Worm (Caenorhabditis elegans): ENCODE results near the gene daf-4.
A peak's percentile ranks its signal among the peaks of the same experiment; 100 is the strongest.
"Not testable (repeated sequence)": the region's sequence is repeated elsewhere in the genome, so short reads cannot be mapped to it uniquely, and the experiment has no call there.

daf-4 gene

DNA sequence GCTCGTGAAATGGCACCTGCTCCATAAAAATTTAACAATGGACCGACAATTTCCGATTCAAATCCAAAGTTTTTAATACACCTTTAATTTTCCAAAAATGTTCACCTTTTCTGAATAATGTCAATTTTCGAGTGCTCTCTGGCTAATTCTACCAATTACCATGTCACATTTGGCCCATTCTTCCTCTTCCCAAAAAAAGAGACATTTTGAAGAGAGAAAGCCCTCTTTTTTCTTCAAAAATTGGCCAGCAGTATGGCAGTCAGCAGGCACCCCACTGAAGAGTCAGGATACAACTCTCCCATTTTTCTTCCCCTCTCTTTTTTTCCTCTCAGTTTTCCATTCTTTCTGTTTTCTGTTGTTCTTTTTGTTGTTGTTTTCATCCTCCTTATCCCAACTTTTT, 9.6 kb downstream of the daf-4 start (continued):
- TF ChIP-seq set-16 (GFP tag; IDR thresholded peaks at IDR 0.05) (no peak), mxl-2 (GFP tag; conservative IDR thresholded peaks at IDR 0.05) (no peak), zag-1 (tag; optimal IDR thresholded peaks at IDR 0.05) (no peak), mes-2 (tag; optimal IDR thresholded peaks at IDR 0.05; ENCODE audit: poor library complexity, severe bottlenecking) (no peak), nhr-11 (tag; optimal IDR thresholded peaks at IDR 0.05) (no peak), Y5F2A.4 (GFP tag; optimal IDR thresholded peaks at IDR 0.05) (no peak), dmd-9 (GFP tag; IDR thresholded peaks at IDR 0.05) (no peak), mep-1 (tag; optimal IDR thresholded peaks at IDR 0.05) (no peak), attf-4 (tag; optimal IDR thresholded peaks at IDR 0.05) (no peak), nhr-111 (GFP tag; optimal IDR thresholded peaks at IDR 0.05) (no peak), saeg-2 (GFP tag; IDR thresholded peaks at IDR 0.05) (no peak), arid-1 (GFP tag; conservative IDR thresholded peaks at IDR 0.05) (no peak), nhr-237 (tag; optimal IDR thresholded peaks at IDR 0.05) (no peak), ceh-44 (GFP tag; IDR thresholded peaks at IDR 0.05) (no peak), unc-62 (GFP tag; optimal IDR thresholded peaks at IDR 0.05 in 1 of 2) (peak in 1 of 2 experiments; percentile 94), unc-62 (tag; optimal IDR thresholded peaks at IDR 0.05) (no peak), nhr-102 (tag; optimal IDR thresholded peaks at IDR 0.05) (no peak), F44E2.7 (GFP tag; IDR thresholded peaks at IDR 0.05) (no peak), lsy-2 (tag; optimal IDR thresholded peaks at IDR 0.05) (peak in 1 of 2 experiments; percentile 10), sdz-12 (GFP tag; optimal IDR thresholded peaks at IDR 0.05) (no peak), ZK337.2 (GFP tag; IDR thresholded peaks at IDR 0.05) (no peak), pha-4 (GFP tag; IDR thresholded peaks at IDR 0.05) (no peak), pha-4 (tag; optimal IDR thresholded peaks at IDR 0.05) (no peak), ceh-20 (GFP tag; IDR thresholded peaks at IDR 0.05) (no peak), zip-11 (GFP tag; IDR thresholded peaks at IDR 0.05) (no peak), nhr-77 (tag; optimal IDR thresholded peaks at IDR 0.05) (no peak), ceh-32 (tag; optimal IDR thresholded peaks at IDR 0.05; ENCODE audit: poor library complexity) (no peak), nhr-10 (tag; optimal IDR thresholded peaks at IDR 0.05) (no peak), lin-13 (GFP tag; optimal IDR thresholded peaks at IDR 0.05) (no peak), lim-7 (GFP tag; IDR thresholded peaks at IDR 0.05) (no peak), mdl-1 (tag; optimal IDR thresholded peaks at IDR 0.05) (no peak), rbr-2 (tag; optimal IDR thresholded peaks at IDR 0.05) (peak; percentile 5), daf-19 (GFP tag; conservative IDR thresholded peaks at IDR 0.05) (no peak), T26A8.4 (GFP tag; IDR thresholded peaks at IDR 0.05) (no peak), nhr-48 (tag; optimal IDR thresholded peaks at IDR 0.05) (no peak), zfp-2 (tag; optimal IDR thresholded peaks at IDR 0.05) (no peak), gei-8 (GFP tag; optimal IDR thresholded peaks at IDR 0.05) (no peak), dmd-8 (GFP tag; IDR thresholded peaks at IDR 0.05) (no peak), php-3 (GFP tag; IDR thresholded peaks at IDR 0.05) (no peak)

DNA sequence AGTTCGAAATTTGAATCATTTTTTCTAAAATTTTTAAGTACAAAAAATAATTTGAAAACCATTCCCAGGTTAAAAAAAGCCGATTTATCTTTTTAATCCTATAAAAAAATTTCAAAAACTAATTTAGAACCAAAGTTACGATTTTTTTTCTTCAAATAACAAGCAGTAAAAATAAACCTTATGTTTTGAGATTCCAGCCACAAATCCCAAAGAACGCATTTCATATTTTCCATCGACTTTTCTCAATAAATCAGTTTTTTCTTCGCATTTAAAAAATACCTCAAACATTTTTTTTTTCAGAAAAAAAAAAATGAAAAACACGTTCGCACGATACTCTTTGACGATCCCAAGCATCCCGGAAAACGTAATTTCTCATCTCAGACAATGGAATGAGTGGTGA, 10.2 kb downstream of the daf-4 start, which contains the start of gene ckk-1:
Gene ckk-1 (plus strand): TSS at position 301 of the 400 bp plus-strand sequence.
- TF ChIP-seq mdt-29 (GFP tag; IDR thresholded peaks at IDR 0.05) (no peak), lin-38 (GFP tag; IDR thresholded peaks at IDR 0.05) (no peak)

DNA sequence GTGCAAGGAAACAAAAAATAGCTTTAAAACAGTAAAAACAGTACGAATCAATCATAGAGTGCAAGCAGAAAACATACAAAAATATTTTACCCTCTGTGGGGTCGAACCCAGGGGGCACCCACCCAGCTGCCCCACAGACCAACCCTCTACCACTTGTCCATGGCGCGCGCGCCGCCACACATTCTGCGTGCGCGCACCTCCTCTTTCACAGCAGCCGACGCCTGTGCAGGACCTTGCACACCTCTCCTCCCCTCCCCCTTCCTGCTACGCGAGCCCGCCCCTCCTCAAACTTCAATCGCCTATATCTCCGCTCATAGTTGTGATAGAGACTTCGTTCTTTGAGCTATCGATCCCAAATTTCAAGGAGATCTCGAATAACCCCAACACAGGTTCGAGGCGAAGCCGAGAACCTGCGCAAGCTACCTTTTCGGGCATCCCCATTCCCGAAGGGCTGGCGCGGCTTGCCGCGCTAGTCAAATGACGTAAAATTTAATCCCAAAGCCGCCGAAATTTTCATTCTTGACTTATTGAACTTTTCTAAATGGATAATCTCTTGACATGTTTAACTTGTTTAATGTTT, 12.5 kb downstream of the daf-4 start:
- TF ChIP-seq saeg-2 (GFP tag; IDR thresholded peaks at IDR 0.05) (peak; percentile 75; the same call in 1 of the 2 replicates), vab-7 (GFP tag; IDR thresholded peaks at IDR 0.05) (peak; percentile 40; the same call in 1 of the 2 replicates), T26A8.4 (GFP tag; IDR thresholded peaks at IDR 0.05) (peak; percentile 81), lim-7 (GFP tag; IDR thresholded peaks at IDR 0.05) (peak; percentile 65), dmd-6 (GFP tag; IDR thresholded peaks at IDR 0.05) (peak; percentile 69), zip-11 (GFP tag; IDR thresholded peaks at IDR 0.05) (0 out of 2 replicates have a peak, but pooled peaks have one; percentile 29), dmd-8 (GFP tag; IDR thresholded peaks at IDR 0.05) (0 out of 2 replicates have a peak, but pooled peaks have one; percentile 44), madf-9 (GFP tag; conservative IDR thresholded peaks at IDR 0.05) (peak; percentile 47; the same call in 1 of the 2 replicates), Y48G9A.11 (GFP tag; IDR thresholded peaks at IDR 0.05) (peak; percentile 94), php-3 (GFP tag; IDR thresholded peaks at IDR 0.05) (peak; percentile 60; the same call in 1 of the 2 replicates), hlh-11 (tag; optimal IDR thresholded peaks at IDR 0.05) (peak; percentile 1), egl-43 (GFP tag; IDR thresholded peaks at IDR 0.05) (peak; percentile 86), snpc-1.2 (GFP tag; IDR thresholded peaks at IDR 0.05) (peak; percentile 94), nhr-41 (GFP tag; IDR thresholded peaks at IDR 0.05) (0 out of 2 replicates have a peak, but pooled peaks have one; percentile 26), pha-4 (GFP tag; IDR thresholded peaks at IDR 0.05) (peak; percentile 73; the same call in 1 of the 2 replicates)
- TF ChIP-seq pha-4 (tag; optimal IDR thresholded peaks at IDR 0.05), result not testable (repeated sequence)
